Worm (Caenorhabditis elegans): ENCODE results near the gene cpg-20.
A peak's percentile ranks its signal among the peaks of the same experiment; 100 is the strongest.

DNA sequence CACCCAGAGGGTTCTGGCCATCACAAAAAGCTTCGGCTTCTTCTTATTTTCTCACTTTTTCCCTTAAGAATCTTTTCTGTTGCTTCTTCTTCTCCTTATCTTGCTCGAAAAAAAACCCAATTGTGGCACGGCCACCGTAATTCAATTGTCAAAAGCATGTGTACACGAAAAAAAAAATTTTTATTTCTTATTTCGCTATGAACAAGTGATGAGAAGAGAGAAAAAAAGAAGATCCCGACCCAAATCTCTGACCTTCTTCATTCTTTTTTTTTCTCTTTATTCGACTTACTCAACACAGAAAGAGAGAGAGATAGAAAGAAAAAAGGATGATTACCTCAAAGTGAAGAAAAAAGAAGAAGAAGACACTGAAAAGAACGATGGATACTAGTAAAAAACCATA is 15.1 kb downstream of the cpg-20 start:
- TF ChIP-seq him-1 (tag; optimal IDR thresholded peaks at IDR 0.05) (peak; percentile 53), dao-5 (tag; optimal IDR thresholded peaks at IDR 0.05) (no peak)
